Worm (Caenorhabditis elegans): Measurements from ENCODE around the gene exc-14.

- TF ChIP-seq ZK546.5 (tag; optimal IDR thresholded peaks at IDR 0.05) (no peak), ztf-4 (tag; optimal IDR thresholded peaks at IDR 0.05) (no peak)
Measured at ce11 chrV:5036364-5036763, 9.6 kb downstream of the exc-14 start, which contains the start of gene K11D12.7.

All from whole organism, L2 larva.